Worm (Caenorhabditis elegans): Measurements from ENCODE around the gene C45B11.5.

DNA sequence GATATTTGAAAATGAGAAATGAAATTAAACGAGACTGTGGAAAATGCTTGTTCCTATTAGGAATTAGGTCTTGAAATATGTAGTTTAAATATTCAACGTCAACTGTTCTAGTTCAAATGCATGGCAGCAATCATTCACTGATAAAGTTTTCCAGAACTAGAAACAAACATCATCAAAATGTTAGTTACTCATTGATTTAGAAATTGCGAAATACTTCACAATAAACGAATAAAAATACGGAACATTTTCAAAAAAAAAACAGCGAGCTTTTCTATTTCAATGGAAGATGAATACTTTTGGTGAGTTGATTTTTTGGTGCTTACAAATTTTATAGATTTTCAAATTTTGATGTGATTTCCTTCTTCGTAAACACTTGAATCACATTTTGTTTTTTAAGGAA is 939 bp downstream of the C45B11.5 start, which contains the start of gene C45B11.2:
- TF ChIP-seq tbx-8 (GFP tag; optimal IDR thresholded peaks at IDR 0.05) (no peak), nhr-237 (tag; optimal IDR thresholded peaks at IDR 0.05) (no peak), mep-1 (tag; optimal IDR thresholded peaks at IDR 0.05) (no peak), unc-62 (GFP tag; optimal IDR thresholded peaks at IDR 0.05) (no peak)

Data from whole organism, mixed stage, embryonic.